Worm (Caenorhabditis elegans): ENCODE measurements around the gene Y116F11B.14.
A peak's percentile ranks its signal among the peaks of the same experiment; 100 is the strongest.

Gene Y116F11B.14

DNA sequence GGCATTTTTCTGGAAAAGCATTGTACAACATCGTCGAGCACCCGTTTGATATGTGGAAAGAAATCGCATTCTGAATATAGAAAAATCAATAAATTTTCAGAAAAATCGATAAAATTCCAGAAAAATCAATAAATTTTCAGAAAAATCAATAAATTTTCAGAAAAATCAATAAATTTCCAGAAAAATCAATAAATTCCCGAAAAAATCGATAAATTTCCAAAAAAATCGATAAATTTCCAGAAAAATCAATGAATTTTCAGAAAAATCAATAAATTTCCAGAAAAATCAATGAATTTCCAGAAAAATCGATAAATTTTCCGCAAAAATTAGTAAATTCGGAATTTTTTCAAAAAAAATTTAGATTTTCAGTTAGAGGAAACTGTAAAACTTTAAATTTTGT is 8.1 kb downstream of the Y116F11B.14 start, which contains the start of gene fars-2:
Gene fars-2 (minus strand): TSS at position 70 of the 400 bp plus-strand sequence.
- no peak for TF ChIP-seq unc-130 (GFP tag; optimal IDR thresholded peaks at IDR 0.05)
- no peak for TF ChIP-seq repo-1 (tag; optimal IDR thresholded peaks at IDR 0.05)
- no peak for TF ChIP-seq ccch-3 (GFP tag; optimal IDR thresholded peaks at IDR 0.05)
- TF ChIP-seq sdz-38 (tag; optimal IDR thresholded peaks at IDR 0.05): no peak
- TF ChIP-seq T26A5.8 (tag; optimal IDR thresholded peaks at IDR 0.05): no peak
- TF ChIP-seq lsl-1 (GFP tag; optimal IDR thresholded peaks at IDR 0.05): no peak
- no peak for TF ChIP-seq ZK185.1 (tag; optimal IDR thresholded peaks at IDR 0.05; ENCODE audit: poor library complexity, severe bottlenecking)
- no peak for TF ChIP-seq Y53G8AR.9 (GFP tag; conservative IDR thresholded peaks at IDR 0.05)
- no peak for TF ChIP-seq dpl-1 (GFP tag; optimal IDR thresholded peaks at IDR 0.05)
- no peak for TF ChIP-seq mel-28 (tag; optimal IDR thresholded peaks at IDR 0.05; ENCODE audit: borderline replicate concordance)
- TF ChIP-seq dox-1 (GFP tag; IDR thresholded peaks at IDR 0.05): no peak
- TF ChIP-seq pbrm-1 (GFP tag; IDR thresholded peaks at IDR 0.05): no peak
- TF ChIP-seq lin-54 (GFP tag; optimal IDR thresholded peaks at IDR 0.05): no peak
- TF ChIP-seq aptf-3 (GFP tag; IDR thresholded peaks at IDR 0.05): no peak
- no peak for TF ChIP-seq madf-6 (GFP tag; IDR thresholded peaks at IDR 0.05)
- TF ChIP-seq let-526 (GFP tag; IDR thresholded peaks at IDR 0.05): no peak
- no peak for TF ChIP-seq madf-10 (tag; optimal IDR thresholded peaks at IDR 0.05)
- TF ChIP-seq snpc-1.1 (tag; optimal IDR thresholded peaks at IDR 0.05; ENCODE audit: insufficient read depth): no peak
- no peak for TF ChIP-seq dpff-1 (tag; optimal IDR thresholded peaks at IDR 0.05)

DNA sequence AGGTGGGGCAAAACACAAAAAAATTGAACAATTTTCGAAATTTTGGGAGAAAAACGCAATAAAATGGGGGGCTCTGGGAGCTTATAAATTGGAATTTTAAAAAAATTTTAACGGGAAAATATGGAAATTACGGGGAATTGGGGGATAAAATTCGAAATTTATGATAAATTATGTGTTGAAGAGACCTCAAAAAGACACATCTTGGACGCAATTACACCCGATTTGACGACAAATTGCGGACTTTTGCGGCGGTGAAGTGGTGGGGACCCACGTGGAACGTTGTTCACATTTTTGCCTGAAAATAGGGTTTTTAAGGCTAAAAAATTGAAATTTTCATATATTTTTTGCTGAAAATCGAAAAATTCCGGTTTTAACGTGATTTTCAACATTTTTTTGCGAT is 9.6 kb downstream of the Y116F11B.14 start:
- TF ChIP-seq nfyb-1 (GFP tag; IDR thresholded peaks at IDR 0.05): peak; percentile 25; the same call in 1 of the 2 replicates
- TF ChIP-seq xnd-1 (tag; optimal IDR thresholded peaks at IDR 0.05): no peak
- peak; percentile 33 to 41 for TF ChIP-seq let-607 (tag; optimal IDR thresholded peaks at IDR 0.05)
- TF ChIP-seq ekl-4 (GFP tag; IDR thresholded peaks at IDR 0.05): no peak
- TF ChIP-seq D2030.7 (GFP tag; IDR thresholded peaks at IDR 0.05): no peak
- TF ChIP-seq mxl-1 (tag; optimal IDR thresholded peaks at IDR 0.05): no peak
- no peak for TF ChIP-seq bed-2 (GFP tag; IDR thresholded peaks at IDR 0.05)
- TF ChIP-seq cebp-1 (GFP tag; IDR thresholded peaks at IDR 0.05): no peak
- peak; percentile 15 for TF ChIP-seq cebp-1 (tag; optimal IDR thresholded peaks at IDR 0.05)

ce11 chrV:19915973-19916605 is 16.8 kb downstream of the Y116F11B.14 start, which contains the start of the genes chk-2 and Y60A3A.19:
Gene chk-2, minus strand, starts transcription at chrV:19916023.
Gene Y60A3A.19, plus strand, starts transcription at chrV:19916555.
- TF ChIP-seq D2030.7 (GFP tag; IDR thresholded peaks at IDR 0.05): peak; percentile 68; the same call in 1 of the 2 replicates
- TF ChIP-seq ztf-28 (GFP tag; IDR thresholded peaks at IDR 0.05): no peak
- TF ChIP-seq ccch-3 (GFP tag; optimal IDR thresholded peaks at IDR 0.05): no peak
- peak; percentile 11 for TF ChIP-seq snpc-1.3 (tag; optimal IDR thresholded peaks at IDR 0.05; ENCODE audit: insufficient read depth)
- TF ChIP-seq madf-3 (GFP tag; IDR thresholded peaks at IDR 0.05): no peak
- peak; percentile 21 for TF ChIP-seq lin-54 (GFP tag; optimal IDR thresholded peaks at IDR 0.05)
- 0 out of 2 replicates have a peak, but pooled peaks have one; percentile 16 for TF ChIP-seq hsf-1 (GFP tag; IDR thresholded peaks at IDR 0.05)
- peak; percentile 44; the same call in 1 of the 2 replicates for TF ChIP-seq madf-8 (GFP tag; conservative IDR thresholded peaks at IDR 0.05)
- TF ChIP-seq efl-1 (GFP tag; optimal IDR thresholded peaks at IDR 0.05): peak; percentile 69
- TF ChIP-seq madf-6 (GFP tag; IDR thresholded peaks at IDR 0.05): peak; percentile 89
- no peak for TF ChIP-seq unc-130 (GFP tag; optimal IDR thresholded peaks at IDR 0.05)
- TF ChIP-seq tbp1 (GFP tag; optimal IDR thresholded peaks at IDR 0.05): no peak
- no peak for TF ChIP-seq ztf-26 (tag; optimal IDR thresholded peaks at IDR 0.05)
- peak; percentile 41; the same call in 1 of the 2 replicates for TF ChIP-seq ceh-91 (GFP tag; IDR thresholded peaks at IDR 0.05)
- peak; percentile 89 for TF ChIP-seq F33H1.4 (GFP tag; IDR thresholded peaks at IDR 0.05)
- peak; percentile 31; the same call in 1 of the 2 replicates for TF ChIP-seq dox-1 (GFP tag; IDR thresholded peaks at IDR 0.05)
- TF ChIP-seq lsl-1 (GFP tag; optimal IDR thresholded peaks at IDR 0.05): peak; percentile 94
- no peak for TF ChIP-seq athp-1 (tag; optimal IDR thresholded peaks at IDR 0.05)
- TF ChIP-seq xnd-1 (tag; optimal IDR thresholded peaks at IDR 0.05): peak; percentile 90
- TF ChIP-seq rcor-1 (GFP tag; IDR thresholded peaks at IDR 0.05): 0 out of 2 replicates have a peak, but pooled peaks have one; percentile 7

Data from whole organism, young adult.